Worm (Caenorhabditis elegans): Measurements from ENCODE around the gene idpb-5.

idpb-5 gene

DNA sequence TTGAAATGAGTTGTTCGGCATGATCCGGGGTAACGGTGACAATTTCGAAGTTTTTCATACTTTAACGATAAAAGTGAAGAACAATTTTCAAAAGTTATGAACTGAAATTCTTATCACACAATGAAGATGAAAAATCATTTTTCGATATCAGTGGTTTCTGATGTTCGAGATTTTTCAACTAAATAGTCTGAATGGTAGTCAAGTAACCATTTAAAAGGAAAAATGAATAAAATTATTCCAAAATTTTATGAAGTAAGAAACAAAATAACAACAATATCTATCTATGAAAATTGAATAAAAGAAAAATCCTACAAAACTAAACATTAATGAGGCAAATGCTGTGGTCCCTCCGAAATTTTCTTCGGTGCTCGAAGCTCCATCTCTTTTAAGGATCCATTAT, 13.7 kb upstream of the idpb-5 start, which contains the start of gene D2023.4:
Gene D2023.4, minus strand, starts transcription at position 101 of the 400 bp plus-strand sequence.
- TF ChIP-seq egl-27 (tag; optimal IDR thresholded peaks at IDR 0.05) (no peak), fos-1 (tag; optimal IDR thresholded peaks at IDR 0.05) (peak; percentile 14)

DNA sequence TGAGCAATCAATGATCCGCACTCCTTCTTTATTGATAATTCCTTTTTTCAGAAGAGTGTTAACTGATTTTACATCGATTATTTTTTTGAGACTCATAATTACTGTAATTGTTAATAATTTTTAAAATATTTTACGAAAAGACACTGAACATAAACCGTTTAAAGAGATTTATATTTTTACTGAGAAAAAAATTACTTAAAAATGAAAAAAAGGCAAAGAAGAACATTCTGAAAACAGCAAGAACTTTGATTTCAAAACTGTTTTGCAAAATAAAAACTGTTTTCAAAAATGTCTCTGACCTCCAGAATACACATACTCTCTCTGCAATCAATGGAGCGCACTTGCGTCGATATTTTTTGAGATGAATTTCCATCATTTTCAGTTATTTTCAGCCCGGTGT, 12.4 kb upstream of the idpb-5 start, which contains the start of the genes mpst-1 and D2023.6:
Gene mpst-1, minus strand, starts transcription at position 101 of the 400 bp plus-strand sequence.
Gene D2023.6, plus strand, starts transcription at position 388 of the 400 bp plus-strand sequence.
- TF ChIP-seq C34F6.9 (tag; optimal IDR thresholded peaks at IDR 0.05) (peak; percentile 4), lin-39 (tag; optimal IDR thresholded peaks at IDR 0.05) (no peak)

DNA sequence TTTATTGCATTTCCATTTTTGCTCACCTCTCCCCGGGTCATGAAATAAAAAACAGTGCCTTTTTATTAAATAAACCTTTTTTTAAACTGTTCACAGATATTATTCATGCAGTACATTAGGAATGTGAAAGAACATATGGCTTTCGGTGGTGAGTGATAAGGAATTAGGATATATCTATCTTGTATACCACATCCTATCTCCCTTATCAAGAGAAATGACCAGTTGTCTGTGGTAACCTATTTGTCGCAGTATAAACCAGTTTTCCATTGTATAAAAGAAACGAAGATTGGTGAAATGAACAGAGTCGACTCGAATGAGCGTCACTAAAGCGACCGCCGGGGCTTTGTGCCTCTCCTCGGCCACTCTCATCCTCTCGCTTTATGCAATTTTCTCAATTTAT, 10.0 kb upstream of the idpb-5 start, which contains the start of gene col-158:
Gene col-158, plus strand, starts transcription at position 301 of the 400 bp plus-strand sequence.
- TF ChIP-seq ZK546.5 (tag; optimal IDR thresholded peaks at IDR 0.05), result no peak
- TF ChIP-seq nhr-10 (tag; optimal IDR thresholded peaks at IDR 0.05), result no peak
- TF ChIP-seq dmd-4 (tag; optimal IDR thresholded peaks at IDR 0.05), result no peak
- no peak for TF ChIP-seq Y55F3AM.14 (GFP tag; optimal IDR thresholded peaks at IDR 0.05)
- no peak for TF ChIP-seq lsy-2 (tag; optimal IDR thresholded peaks at IDR 0.05)
- TF ChIP-seq lin-39 (tag; optimal IDR thresholded peaks at IDR 0.05), result no peak

DNA sequence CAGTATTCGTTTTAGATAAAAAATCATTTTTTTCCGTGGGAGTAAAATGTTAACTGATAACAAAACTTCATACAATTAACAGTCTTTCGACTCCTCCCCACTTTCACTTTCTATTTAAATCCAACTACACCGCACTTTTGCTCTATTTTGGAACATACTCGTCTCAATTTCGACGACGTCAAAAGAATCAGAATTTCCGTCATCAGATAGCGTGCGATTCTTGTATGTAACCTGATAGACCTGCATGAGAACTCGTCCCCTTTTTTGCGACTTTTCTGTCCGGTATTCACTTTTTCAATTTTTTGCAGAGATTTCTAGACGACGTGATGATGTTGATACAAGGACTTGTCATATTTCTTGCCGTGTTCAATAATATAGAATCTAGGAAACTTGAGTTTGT, 6.0 kb upstream of the idpb-5 start, which contains the start of gene pho-8:
Gene pho-8, plus strand, starts transcription at position 301 of the 400 bp plus-strand sequence.
- TF ChIP-seq C34F6.9 (tag; optimal IDR thresholded peaks at IDR 0.05) (no peak), unc-55 (GFP tag; optimal IDR thresholded peaks at IDR 0.05) (no peak), peb-1 (tag; optimal IDR thresholded peaks at IDR 0.05) (no peak), nhr-237 (tag; optimal IDR thresholded peaks at IDR 0.05) (no peak)

DNA sequence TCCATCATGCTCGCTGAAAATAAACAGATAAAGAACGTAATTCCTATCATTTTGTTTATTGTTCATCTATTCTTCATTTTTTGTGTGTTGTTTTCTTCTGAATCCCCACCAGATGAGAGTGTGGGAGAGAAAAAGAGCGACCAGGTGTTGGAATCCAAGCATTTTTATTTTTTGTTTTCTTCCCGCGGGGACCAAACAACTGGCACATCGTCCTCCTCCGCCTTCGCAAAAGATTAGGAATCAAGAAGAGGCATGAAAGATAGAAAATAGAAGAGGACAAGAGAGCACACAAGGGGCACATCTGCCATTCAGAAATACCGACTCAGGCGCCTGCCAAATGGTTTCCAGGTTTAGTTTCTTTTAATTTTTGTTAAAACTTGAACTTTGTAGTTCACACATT, 3.2 kb upstream of the idpb-5 start, which contains the start of gene R13H4.2:
Gene R13H4.2, plus strand, starts transcription at position 319 of the 400 bp plus-strand sequence.
- TF ChIP-seq sma-9 (GFP tag; optimal IDR thresholded peaks at IDR 0.05) (peak; percentile 15), sma-9 (tag; optimal IDR thresholded peaks at IDR 0.05) (no peak), ztf-4 (tag; optimal IDR thresholded peaks at IDR 0.05) (no peak), crh-2 (tag; optimal IDR thresholded peaks at IDR 0.05) (no peak), nhr-11 (tag; optimal IDR thresholded peaks at IDR 0.05) (no peak), lsy-2 (tag; optimal IDR thresholded peaks at IDR 0.05) (peak in 1 of 2 experiments; percentile 22), nhr-6 (tag; optimal IDR thresholded peaks at IDR 0.05) (no peak), nhr-237 (tag; optimal IDR thresholded peaks at IDR 0.05) (no peak), unc-62 (GFP tag; optimal IDR thresholded peaks at IDR 0.05) (no peak), gmeb-1 (tag; optimal IDR thresholded peaks at IDR 0.05) (no peak), nhr-129 (tag; optimal IDR thresholded peaks at IDR 0.05) (peak; percentile 18), nhr-12 (tag; optimal IDR thresholded peaks at IDR 0.05) (no peak), ama-1 (optimal IDR thresholded peaks at IDR 0.05) (no peak), nhr-21 (tag; optimal IDR thresholded peaks at IDR 0.05) (no peak), aly-2 (tag; optimal IDR thresholded peaks at IDR 0.05) (no peak), mbf-1 (tag; optimal IDR thresholded peaks at IDR 0.05) (no peak), nhr-23 (tag; optimal IDR thresholded peaks at IDR 0.05) (no peak), nhr-77 (tag; optimal IDR thresholded peaks at IDR 0.05) (no peak), F13H6.1 (tag; optimal IDR thresholded peaks at IDR 0.05) (peak; percentile 36)

DNA sequence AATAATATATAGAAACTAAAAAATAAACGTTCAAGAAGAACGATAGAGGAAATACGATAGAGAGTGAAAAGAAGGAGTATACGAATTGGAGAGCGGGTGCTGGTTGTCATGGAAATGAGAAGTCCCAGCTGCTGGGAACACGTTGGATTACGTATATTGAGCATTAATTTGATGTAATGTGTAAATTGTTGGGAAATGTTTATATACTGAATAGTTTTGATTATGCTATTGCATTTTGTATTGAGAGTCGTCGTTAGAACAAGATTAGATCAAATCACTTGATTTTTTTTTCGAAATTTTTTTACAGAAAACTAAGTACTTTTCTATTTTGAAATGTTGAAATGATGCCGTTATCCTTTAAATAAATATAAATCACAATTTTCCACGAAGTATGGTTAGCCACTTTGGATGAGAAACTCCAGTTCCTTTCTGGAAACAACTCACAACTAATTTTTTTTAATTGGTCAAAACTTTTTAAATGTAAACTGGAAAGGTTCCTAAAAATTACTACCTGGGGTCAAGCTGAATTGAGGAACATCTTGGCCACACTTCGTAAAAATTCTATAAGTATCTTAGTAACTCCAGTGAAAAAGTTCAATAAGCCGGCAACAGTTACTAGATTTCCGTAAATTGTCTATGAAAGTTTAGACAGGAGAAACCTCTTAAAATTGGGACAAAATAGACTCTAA, 4.5 kb downstream of the idpb-5 start, which contains the start of gene nphp-4:
Gene nphp-4, minus strand, starts transcription at position 51 of the 689 bp plus-strand sequence.
- TF ChIP-seq crh-2 (tag; optimal IDR thresholded peaks at IDR 0.05) (no peak), sma-3 (GFP tag; optimal IDR thresholded peaks at IDR 0.05) (no peak), nhr-10 (tag; optimal IDR thresholded peaks at IDR 0.05) (no peak), mab-5 (tag; optimal IDR thresholded peaks at IDR 0.05) (no peak), C34F6.9 (tag; optimal IDR thresholded peaks at IDR 0.05) (no peak), sem-4 (tag; optimal IDR thresholded peaks at IDR 0.05) (no peak), fos-1 (tag; optimal IDR thresholded peaks at IDR 0.05) (no peak), skn-1 (tag; optimal IDR thresholded peaks at IDR 0.05) (no peak), unc-62 (GFP tag; optimal IDR thresholded peaks at IDR 0.05) (no peak), Y55F3AM.14 (GFP tag; optimal IDR thresholded peaks at IDR 0.05) (no peak), sma-9 (GFP tag; optimal IDR thresholded peaks at IDR 0.05) (no peak), sma-9 (tag; optimal IDR thresholded peaks at IDR 0.05) (no peak), snpc-4 (tag; optimal IDR thresholded peaks at IDR 0.05) (no peak), unc-55 (GFP tag; optimal IDR thresholded peaks at IDR 0.05) (no peak), ceh-82 (tag; optimal IDR thresholded peaks at IDR 0.05) (no peak), alr-1 (tag; optimal IDR thresholded peaks at IDR 0.05) (no peak), ztf-4 (tag; optimal IDR thresholded peaks at IDR 0.05) (no peak)
